Fruit fly (Drosophila melanogaster): ENCODE results near the gene CG43074.
A peak's percentile ranks its signal among the peaks of the same experiment; 100 is the strongest.

Gene CG43074

dm6 chr3L:3517894-3518293 lies 33.4 kb upstream of the CG43074 start (continued):
- peak; percentile 91 for TF ChIP-seq Xrp1 (GFP tag; IDR thresholded peaks at IDR 0.05)
- TF ChIP-seq kah (GFP tag; optimal IDR thresholded peaks at IDR 0.05), result peak; percentile 58
- TF ChIP-seq aop (GFP tag; IDR thresholded peaks at IDR 0.05), result peak; percentile 84
- no peak for TF ChIP-seq HLH4C (GFP tag; IDR thresholded peaks at IDR 0.05; ENCODE audit: partially characterized antibody)
- peak; percentile 86 for TF ChIP-seq rib (GFP tag; IDR thresholded peaks at IDR 0.05)
- peak; percentile 67 for TF ChIP-seq run (tag; optimal IDR thresholded peaks at IDR 0.05)
- TF ChIP-seq Atf-2 (GFP tag; optimal IDR thresholded peaks at IDR 0.05), result peak; percentile 82
- TF ChIP-seq CG11560 (tag; IDR thresholded peaks at IDR 0.05), result peak; percentile 84
- peak; percentile 98 for TF ChIP-seq dysf (GFP tag; IDR thresholded peaks at IDR 0.05)
- TF ChIP-seq Meics (GFP tag; optimal IDR thresholded peaks at IDR 0.05), result peak; percentile 85
- TF ChIP-seq croc (GFP tag; conservative IDR thresholded peaks at IDR 0.05), result peak; percentile 34; the same call in 1 of the 3 replicates
- peak; percentile 31; the same call in 1 of the 2 replicates for TF ChIP-seq dan (GFP tag; IDR thresholded peaks at IDR 0.05)
- peak in 1 of 3 experiments; percentile 62 for TF ChIP-seq lola (GFP tag; optimal IDR thresholded peaks at IDR 0.05)
- peak; percentile 74 for TF ChIP-seq tup (GFP tag; optimal IDR thresholded peaks at IDR 0.05)
- no peak for TF ChIP-seq ato (GFP tag; IDR thresholded peaks at IDR 0.05; ENCODE audit: partially characterized antibody)
- TF ChIP-seq CG16815 (GFP tag; optimal IDR thresholded peaks at IDR 0.05), result peak; percentile 76
- TF ChIP-seq eyg (GFP tag; optimal IDR thresholded peaks at IDR 0.05), result peak; percentile 76
- TF ChIP-seq Rfx (GFP tag; IDR thresholded peaks at IDR 0.05), result peak; percentile 97
- TF ChIP-seq sob (GFP tag; IDR thresholded peaks at IDR 0.05), result peak; percentile 92
- peak; percentile 32 for TF ChIP-seq Hey (tag; optimal IDR thresholded peaks at IDR 0.05)
- TF ChIP-seq CG2116 (GFP tag; optimal IDR thresholded peaks at IDR 0.05), result peak; percentile 51
- TF ChIP-seq bigmax (GFP tag; optimal IDR thresholded peaks at IDR 0.05), result no peak
- no peak for TF ChIP-seq fru (optimal IDR thresholded peaks at IDR 0.05)
- TF ChIP-seq CG17186 (GFP tag; optimal IDR thresholded peaks at IDR 0.05), result peak; percentile 8
- TF ChIP-seq CG18262 (tag; optimal IDR thresholded peaks at IDR 0.05), result peak; percentile 73
- TF ChIP-seq Trl (optimal IDR thresholded peaks at IDR 0.05), result no peak
- peak; percentile 84 for TF ChIP-seq Trl (GFP tag; optimal IDR thresholded peaks at IDR 0.05)
- TF ChIP-seq repo (GFP tag; optimal IDR thresholded peaks at IDR 0.05), result peak; percentile 88
- TF ChIP-seq CG9932 (GFP tag; IDR thresholded peaks at IDR 0.05), result peak; percentile 94
- peak; percentile 88 for TF ChIP-seq Poxn (GFP tag; IDR thresholded peaks at IDR 0.05)
- TF ChIP-seq tna (GFP tag; IDR thresholded peaks at IDR 0.05; ENCODE audit: partially characterized antibody), result no peak; the same call in 1 of the 2 replicates
- TF ChIP-seq wor (GFP tag; IDR thresholded peaks at IDR 0.05), result peak; percentile 94
- TF ChIP-seq psq (GFP tag; optimal IDR thresholded peaks at IDR 0.05), result peak; percentile 47
- peak; percentile 96 for TF ChIP-seq seq (GFP tag; IDR thresholded peaks at IDR 0.05)
- TF ChIP-seq CG31365 (tag; optimal IDR thresholded peaks at IDR 0.05), result peak; percentile 60
- peak in 1 of 2 experiments; percentile 95 for TF ChIP-seq eve (GFP tag; optimal IDR thresholded peaks at IDR 0.05)
- TF ChIP-seq CG3995 (GFP tag; optimal IDR thresholded peaks at IDR 0.05), result peak; percentile 46
- TF ChIP-seq CG14441 (GFP tag; IDR thresholded peaks at IDR 0.05), result peak; percentile 87
- peak; percentile 77 for TF ChIP-seq tio (GFP tag; optimal IDR thresholded peaks at IDR 0.05)
- peak; percentile 84 for TF ChIP-seq CG4854 (GFP tag; optimal IDR thresholded peaks at IDR 0.05)
- TF ChIP-seq CG14710 (tag; optimal IDR thresholded peaks at IDR 0.05), result peak; percentile 70
- peak; percentile 26 for TF ChIP-seq B-H2 (GFP tag; optimal IDR thresholded peaks at IDR 0.05)
- TF ChIP-seq CG32767 (GFP tag; IDR thresholded peaks at IDR 0.05), result peak; percentile 95
- peak; percentile 82 for TF ChIP-seq CG33213 (GFP tag; optimal IDR thresholded peaks at IDR 0.05)
- peak; percentile 79 for TF ChIP-seq CG12942 (GFP tag; optimal IDR thresholded peaks at IDR 0.05)
- TF ChIP-seq sr (GFP tag; IDR thresholded peaks at IDR 0.05), result peak; percentile 79; the same call in 2 of the 3 replicates
- peak; percentile 46 for TF ChIP-seq CG15011 (GFP tag; optimal IDR thresholded peaks at IDR 0.05)
- peak; percentile 27 for TF ChIP-seq grn (GFP tag; optimal IDR thresholded peaks at IDR 0.05)
- peak; percentile 89 for TF ChIP-seq Fer3 (tag; optimal IDR thresholded peaks at IDR 0.05)
- peak; percentile 65 for TF ChIP-seq tap (tag; optimal IDR thresholded peaks at IDR 0.05)
- TF ChIP-seq CG17912 (GFP tag; optimal IDR thresholded peaks at IDR 0.05), result peak; percentile 37
- TF ChIP-seq Sox100B (GFP tag; optimal IDR thresholded peaks at IDR 0.05), result peak; percentile 88
